Worm (Caenorhabditis elegans) whole organism, L3 larva: ENCODE measurements around the gene dmd-5.

Experiments used
- R02D3.7 ChIP-seq: fragments of 150-350 bp; optimal IDR thresholded peaks from 2 replicates; lab custom pipeline; 2014; ENCODE audit warnings: missing biosample characterization, missing genetic modification characterization
- ZK546.5 ChIP-seq: sonication (generic microtip); optimal IDR thresholded peaks from 2 replicates; lab custom pipeline; 2017; ENCODE audit warnings: missing biosample characterization, missing genetic modification characterization
- ceh-16 ChIP-seq: sonication (generic microtip); optimal IDR thresholded peaks from 2 replicates; lab custom pipeline; 2017; ENCODE audit warnings: missing biosample characterization, missing genetic modification characterization
- ceh-28 ChIP-seq: fragments of 150-350 bp; optimal IDR thresholded peaks from 2 replicates; lab custom pipeline; 2014; ENCODE audit warnings: missing biosample characterization, missing genetic modification reagents, missing genetic modification characterization
- ceh-82 ChIP-seq: fragments of 150-350 bp; optimal IDR thresholded peaks from 2 replicates; lab custom pipeline; 2014; ENCODE audit warnings: missing biosample characterization, missing genetic modification characterization
- ceh-9 ChIP-seq: sonication (generic microtip); optimal IDR thresholded peaks from 2 replicates; lab custom pipeline; 2018; ENCODE audit warnings: missing biosample characterization, missing genetic modification characterization
- daf-12 ChIP-seq: fragments of 150-350 bp; optimal IDR thresholded peaks from 2 replicates; lab custom pipeline; 2014; ENCODE audit warnings: missing biosample characterization, missing genetic modification reagents, missing genetic modification characterization
- elt-1 ChIP-seq: fragments of 150-350 bp; optimal IDR thresholded peaks from 2 replicates; lab custom pipeline; 2014; ENCODE audit warnings: missing biosample characterization, missing genetic modification characterization
- elt-2 ChIP-seq: sonication (generic microtip); optimal IDR thresholded peaks from 2 replicates; lab custom pipeline; 2016; ENCODE audit warnings: missing genetic modification reagents, mild to moderate bottlenecking, missing genetic modification characterization, missing compliant biosample characterization
- elt-3 ChIP-seq, 3 experiments: fragments of 150-350 bp in 1 of 3; sonication (generic microtip) in 2 of 3; optimal IDR thresholded peaks; 2 replicates in 2 of 3; 4 replicates in 1 of 3; lab custom pipeline; 2014 to 2017; ENCODE audit warnings: missing biosample characterization in 3 of 3, missing genetic modification characterization in 3 of 3
- eor-1 ChIP-seq, 2 experiments: fragments of 150-350 bp; optimal IDR thresholded peaks; 2 replicates each; lab custom pipeline; 2014 to 2018; ENCODE audit warnings: missing biosample characterization in 2 of 2, missing genetic modification characterization in 2 of 2
- fkh-10 ChIP-seq: sonication (generic microtip); optimal IDR thresholded peaks from 2 replicates; lab custom pipeline; 2017; ENCODE audit warnings: missing biosample characterization, missing genetic modification reagents, missing genetic modification characterization
- fkh-2 ChIP-seq: fragments of 150-350 bp; optimal IDR thresholded peaks from 2 replicates; lab custom pipeline; 2014; ENCODE audit warnings: missing biosample characterization, missing genetic modification reagents, missing genetic modification characterization
- hmg-11 ChIP-seq: sonication (generic microtip); optimal IDR thresholded peaks from 2 replicates; lab custom pipeline; 2016; ENCODE audit warnings: missing genetic modification characterization, missing compliant biosample characterization
- jun-1 ChIP-seq: fragments of 150-350 bp; optimal IDR thresholded peaks from 2 replicates; lab custom pipeline; 2014; ENCODE audit warnings: missing biosample characterization, missing genetic modification reagents, missing genetic modification characterization
- lin-15B ChIP-seq: fragments of 150-350 bp; optimal IDR thresholded peaks from 2 replicates; lab custom pipeline; 2014; ENCODE audit warnings: missing biosample characterization, missing genetic modification characterization
- lin-39 ChIP-seq: fragments of 150-350 bp; optimal IDR thresholded peaks from 2 replicates; lab custom pipeline; 2018; ENCODE audit warnings: missing biosample characterization, missing genetic modification reagents, missing genetic modification characterization
- lsy-12 ChIP-seq: sonication (generic microtip); optimal IDR thresholded peaks from 2 replicates; lab custom pipeline; 2016; ENCODE audit warnings: mild to moderate bottlenecking, missing genetic modification characterization, missing compliant biosample characterization
- mdl-1 ChIP-seq: fragments of 150-350 bp; optimal IDR thresholded peaks from 2 replicates; lab custom pipeline; 2014; ENCODE audit warnings: missing biosample characterization, missing genetic modification characterization
- mml-1 ChIP-seq: fragments of 150-350 bp; sonication (generic microtip); optimal IDR thresholded peaks from 3 replicates; lab custom pipeline; 2014; ENCODE audit warnings: missing biosample characterization, missing genetic modification characterization
- nfya-1 ChIP-seq: sonication (generic microtip); optimal IDR thresholded peaks from 2 replicates; lab custom pipeline; 2017; ENCODE audit warnings: missing genetic modification characterization, mild to moderate bottlenecking, missing compliant biosample characterization, antibody characterized with exemption, moderate library complexity; ENCODE audit not compliant: insufficient read depth
- nhr-11 ChIP-seq: fragments of 150-350 bp; optimal IDR thresholded peaks from 2 replicates; lab custom pipeline; 2014; ENCODE audit warnings: missing biosample characterization, missing genetic modification characterization
- nhr-23 ChIP-seq: fragments of 150-350 bp; optimal IDR thresholded peaks from 2 replicates; lab custom pipeline; 2014; ENCODE audit warnings: missing biosample characterization, missing genetic modification reagents, missing genetic modification characterization
- nhr-28 ChIP-seq: fragments of 150-350 bp; optimal IDR thresholded peaks from 2 replicates; lab custom pipeline; 2014; ENCODE audit warnings: missing biosample characterization, missing genetic modification characterization
- nhr-43 ChIP-seq: sonication (generic microtip); optimal IDR thresholded peaks from 2 replicates; lab custom pipeline; 2016; ENCODE audit warnings: mild to moderate bottlenecking, missing genetic modification characterization, missing compliant biosample characterization; ENCODE audit not compliant: poor library complexity, severe bottlenecking
- nhr-76 ChIP-seq: fragments of 150-350 bp; sonication (generic microtip); optimal IDR thresholded peaks from 5 replicates; lab custom pipeline; 2014; ENCODE audit warnings: missing biosample characterization, missing genetic modification characterization
- nhr-77 ChIP-seq: fragments of 150-350 bp; optimal IDR thresholded peaks from 2 replicates; lab custom pipeline; 2014; ENCODE audit warnings: missing biosample characterization, missing genetic modification characterization
- pha-4 ChIP-seq: fragments of 150-350 bp; optimal IDR thresholded peaks from 2 replicates; lab custom pipeline; 2014; ENCODE audit warnings: missing biosample characterization, missing genetic modification reagents, missing genetic modification characterization
- sea-2 ChIP-seq: fragments of 150-350 bp; sonication (generic microtip); optimal IDR thresholded peaks from 4 replicates; lab custom pipeline; 2014; ENCODE audit warnings: missing biosample characterization, missing genetic modification reagents, missing genetic modification characterization
- skn-1 ChIP-seq: fragments of 150-350 bp; optimal IDR thresholded peaks from 2 replicates; lab custom pipeline; 2014; ENCODE audit warnings: missing biosample characterization, missing genetic modification characterization
- snpc-4 ChIP-seq: fragments of 150-350 bp; optimal IDR thresholded peaks from 2 replicates; lab custom pipeline; 2014; ENCODE audit warnings: missing biosample characterization, missing genetic modification characterization
- tbx-2 ChIP-seq: sonication (generic microtip); optimal IDR thresholded peaks from 2 replicates; lab custom pipeline; 2016; ENCODE audit warnings: mild to moderate bottlenecking, missing genetic modification characterization, missing compliant biosample characterization
- ztf-4 ChIP-seq: fragments of 150-350 bp; optimal IDR thresholded peaks from 2 replicates; lab custom pipeline; 2014; ENCODE audit warnings: missing biosample characterization, missing genetic modification characterization

dmd-5 gene

ce11 chrII:5781935-5782921, 8.2 kb upstream of the dmd-5 start, which contains the start of gene K05F1.6:
K05F1.6 (plus strand) TSS chrII:5782520.
- TF ChIP-seq eor-1 (tag; optimal IDR thresholded peaks at IDR 0.05; lab: Kevin White, UChicago), result no peak
- no peak for TF ChIP-seq elt-1 (tag; lab: Kevin White, UChicago)
- TF ChIP-seq hmg-11 (tag; lab: Kevin White, UChicago), result peak; percentile 37
- TF ChIP-seq R02D3.7 (tag; lab: Kevin White, UChicago), result no peak
- no peak for TF ChIP-seq nhr-23 (tag; lab: Kevin White, UChicago)
- peak; percentile 40 for TF ChIP-seq nhr-77 (tag; lab: Kevin White, UChicago)
- peak; percentile 3 for TF ChIP-seq mdl-1 (tag; lab: Kevin White, UChicago)
- peak; percentile 47 for TF ChIP-seq lsy-12 (tag; lab: Kevin White, UChicago)
- TF ChIP-seq ceh-28 (tag; lab: Kevin White, UChicago), result peak; percentile 26
- TF ChIP-seq tbx-2 (tag; lab: Kevin White, UChicago), result peak; percentile 61
- TF ChIP-seq elt-3 (tag; optimal IDR thresholded peaks at IDR 0.05; lab: Kevin White, UChicago), result no peak
- peak; percentile 24 for TF ChIP-seq nhr-43 (tag; lab: Kevin White, UChicago)
- no peak for TF ChIP-seq ztf-4 (tag; lab: Kevin White, UChicago)
- TF ChIP-seq pha-4 (tag; lab: Kevin White, UChicago), result peak; percentile 24
- TF ChIP-seq nfya-1 (tag; lab: Kevin White, UChicago), result peak; percentile 47
- peak; percentile 43 for TF ChIP-seq skn-1 (tag; lab: Kevin White, UChicago)
- peak; percentile 25 for TF ChIP-seq ceh-82
- peak; percentile 15 for TF ChIP-seq snpc-4 (tag; lab: Kevin White, UChicago)
- no peak for TF ChIP-seq ceh-9 (tag; lab: Kevin White, UChicago)
- TF ChIP-seq lin-39 (tag; lab: Kevin White, UChicago), result peak; percentile 81
- TF ChIP-seq elt-2 (tag; lab: Kevin White, UChicago), result peak; percentile 73
- TF ChIP-seq, all 47 proteins: peak for 14

ce11 chrII:5779866-5780265, 5.8 kb upstream of the dmd-5 start:
- TF ChIP-seq hmg-11 (tag; lab: Kevin White, UChicago) (peak; percentile 56), lin-15B (tag; lab: Kevin White, UChicago) (no peak), nfya-1 (tag; lab: Kevin White, UChicago) (peak; percentile 51), fkh-10 (GFP tag; lab: Kevin White, UChicago) (peak; percentile 21), ceh-16 (tag; lab: Kevin White, UChicago) (no peak), skn-1 (tag; lab: Kevin White, UChicago) (peak; percentile 22), lin-39 (tag; lab: Kevin White, UChicago) (peak; percentile 1)

- TF ChIP-seq mml-1 (tag; lab: Kevin White, UChicago) (no peak), mdl-1 (tag; lab: Kevin White, UChicago) (no peak), ZK546.5 (tag; lab: Kevin White, UChicago) (no peak), nhr-77 (tag; lab: Kevin White, UChicago) (no peak), sea-2 (GFP tag; lab: Kevin White, UChicago) (no peak), nhr-28 (tag; lab: Kevin White, UChicago) (no peak), elt-2 (tag; lab: Kevin White, UChicago) (no peak), jun-1 (tag; lab: Kevin White, UChicago) (no peak), fkh-2 (tag; lab: Kevin White, UChicago) (no peak), hmg-11 (tag; lab: Kevin White, UChicago) (no peak), skn-1 (tag; lab: Kevin White, UChicago) (no peak), nhr-76 (no peak), daf-12 (tag; lab: Kevin White, UChicago) (no peak), nhr-11 (tag; lab: Kevin White, UChicago) (no peak), ceh-28 (tag; lab: Kevin White, UChicago) (no peak), ceh-9 (tag; lab: Kevin White, UChicago) (no peak), ceh-16 (tag; lab: Kevin White, UChicago) (no peak), ceh-82 (no peak), lin-39 (tag; lab: Kevin White, UChicago) (no peak)
Measured at ce11 chrII:5777372-5777771, 3.4 kb upstream of the dmd-5 start.
